Worm (Caenorhabditis elegans) whole organism, young adult: ENCODE data around the gene T06E8.2.

ENCODE experiments used
- nhr-27 ChIP-seq: fragments of 200-800 bp; sonication (Bioruptor generic); optimal IDR thresholded peaks from 2 replicates; lab custom pipeline; 2018; ENCODE audit warnings: mild to moderate bottlenecking, missing genetic modification characterization, moderate library complexity, missing compliant biosample characterization

T06E8.2 gene

DNA sequence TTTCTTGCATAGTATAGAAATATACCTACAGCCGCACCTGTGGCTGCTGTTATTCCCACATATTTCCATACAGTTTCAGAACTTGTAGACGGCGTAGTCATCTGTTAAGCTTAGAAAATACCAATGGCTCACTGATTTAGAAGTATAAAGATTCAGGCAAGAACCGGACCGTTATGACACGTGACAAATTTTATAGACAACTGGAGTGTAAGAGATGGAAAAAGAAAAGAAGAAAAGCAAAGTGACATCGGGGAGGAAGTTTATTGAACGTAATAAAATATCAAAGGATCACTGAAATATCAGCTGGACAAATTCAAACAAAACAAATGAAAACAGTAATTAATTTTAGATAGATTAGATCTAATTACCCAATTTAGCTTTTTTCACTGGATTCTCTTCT lies 50.0 kb downstream of the T06E8.2 start, which contains the start of gene rmd-2:
TSS of gene rmd-2 (minus strand) at position 101 of the 400 bp plus-strand sequence.
- no peak for TF ChIP-seq nhr-27
